Fruit fly (Drosophila melanogaster) whole organism: ENCODE data around the gene mxc.

Experiments
- CG8478 ChIP-seq: fragments of >200 bp; optimal IDR thresholded peaks from 2 replicates; lab custom pipeline; 2018; ENCODE audit warnings: inconsistent platforms
- EcR ChIP-seq, 2 experiments: fragments of >200 bp; optimal IDR thresholded peaks; 2 replicates each; lab custom pipeline; 2017; ENCODE audit warnings: missing biosample characterization in 2 of 2, missing genetic modification characterization in 2 of 2, missing genetic modification reagents in 2 of 2
- pan ChIP-seq: fragments of >200 bp; optimal IDR thresholded peaks from 2 replicates; lab custom pipeline; 2017
- psq ChIP-seq: fragments of >200 bp; optimal IDR thresholded peaks from 2 replicates; lab custom pipeline; 2017
- usp ChIP-seq: fragments of >200 bp; optimal IDR thresholded peaks from 2 replicates; lab custom pipeline; 2017; ENCODE audit warnings: missing biosample characterization, missing genetic modification characterization, mixed read lengths

- no peak for TF ChIP-seq CG8478 (lab: Kevin White, UChicago)
- TF ChIP-seq EcR (GFP tag; optimal IDR thresholded peaks at IDR 0.05; lab: Kevin White, UChicago): no peak
- no peak for TF ChIP-seq pan (lab: Kevin White, UChicago)
- TF ChIP-seq psq (lab: Kevin White, UChicago): no peak
- TF ChIP-seq usp (GFP tag; lab: Kevin White, UChicago): no peak
These were observed 49.7 kb downstream of the mxc start, which contains the start of gene CG12106 for dm6 chrX:9193604-9194003.
